Worm (Caenorhabditis elegans) whole organism, L3 larva: Measurements from ENCODE around the gene srlf-30.

Experiments
- aly-2 ChIP-seq: fragments of 150-350 bp; optimal IDR thresholded peaks from 2 replicates; lab custom pipeline; 2014; ENCODE audit warnings: missing biosample characterization, missing genetic modification characterization
- ceh-16 ChIP-seq: sonication (generic microtip); optimal IDR thresholded peaks from 2 replicates; lab custom pipeline; 2017; ENCODE audit warnings: missing biosample characterization, missing genetic modification characterization
- ceh-28 ChIP-seq: fragments of 150-350 bp; optimal IDR thresholded peaks from 2 replicates; lab custom pipeline; 2014; ENCODE audit warnings: missing biosample characterization, missing genetic modification reagents, missing genetic modification characterization
- ceh-82 ChIP-seq: fragments of 150-350 bp; optimal IDR thresholded peaks from 2 replicates; lab custom pipeline; 2014; ENCODE audit warnings: missing biosample characterization, missing genetic modification characterization
- ceh-9 ChIP-seq: sonication (generic microtip); optimal IDR thresholded peaks from 2 replicates; lab custom pipeline; 2018; ENCODE audit warnings: missing biosample characterization, missing genetic modification characterization
- daf-12 ChIP-seq: fragments of 150-350 bp; optimal IDR thresholded peaks from 2 replicates; lab custom pipeline; 2014; ENCODE audit warnings: missing biosample characterization, missing genetic modification reagents, missing genetic modification characterization
- egl-27 ChIP-seq: sonication (generic microtip); optimal IDR thresholded peaks from 4 replicates; lab custom pipeline; 2017; ENCODE audit warnings: missing biosample characterization, missing genetic modification reagents, missing genetic modification characterization
- elt-1 ChIP-seq: fragments of 150-350 bp; optimal IDR thresholded peaks from 2 replicates; lab custom pipeline; 2014; ENCODE audit warnings: missing biosample characterization, missing genetic modification characterization
- elt-2 ChIP-seq: sonication (generic microtip); optimal IDR thresholded peaks from 2 replicates; lab custom pipeline; 2016; ENCODE audit warnings: missing genetic modification reagents, mild to moderate bottlenecking, missing genetic modification characterization, missing compliant biosample characterization
- fkh-2 ChIP-seq: fragments of 150-350 bp; optimal IDR thresholded peaks from 2 replicates; lab custom pipeline; 2014; ENCODE audit warnings: missing biosample characterization, missing genetic modification reagents, missing genetic modification characterization
- fos-1 ChIP-seq: fragments of 150-350 bp; optimal IDR thresholded peaks from 2 replicates; lab custom pipeline; 2014; ENCODE audit warnings: missing biosample characterization, missing genetic modification characterization
- hmg-11 ChIP-seq: sonication (generic microtip); optimal IDR thresholded peaks from 2 replicates; lab custom pipeline; 2016; ENCODE audit warnings: missing genetic modification characterization, missing compliant biosample characterization
- lin-15B ChIP-seq: fragments of 150-350 bp; optimal IDR thresholded peaks from 2 replicates; lab custom pipeline; 2014; ENCODE audit warnings: missing biosample characterization, missing genetic modification characterization
- lin-39 ChIP-seq: fragments of 150-350 bp; optimal IDR thresholded peaks from 2 replicates; lab custom pipeline; 2018; ENCODE audit warnings: missing biosample characterization, missing genetic modification reagents, missing genetic modification characterization
- lsy-12 ChIP-seq: sonication (generic microtip); optimal IDR thresholded peaks from 2 replicates; lab custom pipeline; 2016; ENCODE audit warnings: mild to moderate bottlenecking, missing genetic modification characterization, missing compliant biosample characterization
- mdl-1 ChIP-seq: fragments of 150-350 bp; optimal IDR thresholded peaks from 2 replicates; lab custom pipeline; 2014; ENCODE audit warnings: missing biosample characterization, missing genetic modification characterization
- mml-1 ChIP-seq: fragments of 150-350 bp; sonication (generic microtip); optimal IDR thresholded peaks from 3 replicates; lab custom pipeline; 2014; ENCODE audit warnings: missing biosample characterization, missing genetic modification characterization
- nfya-1 ChIP-seq: sonication (generic microtip); optimal IDR thresholded peaks from 2 replicates; lab custom pipeline; 2017; ENCODE audit warnings: missing genetic modification characterization, mild to moderate bottlenecking, missing compliant biosample characterization, antibody characterized with exemption, moderate library complexity; ENCODE audit not compliant: insufficient read depth
- nhr-11 ChIP-seq: fragments of 150-350 bp; optimal IDR thresholded peaks from 2 replicates; lab custom pipeline; 2014; ENCODE audit warnings: missing biosample characterization, missing genetic modification characterization
- nhr-12 ChIP-seq: fragments of 150-350 bp; optimal IDR thresholded peaks from 2 replicates; lab custom pipeline; 2014; ENCODE audit warnings: missing biosample characterization, missing genetic modification characterization
- nhr-237 ChIP-seq: fragments of 150-350 bp; optimal IDR thresholded peaks from 2 replicates; lab custom pipeline; 2014; ENCODE audit warnings: missing biosample characterization, missing genetic modification characterization
- nhr-25 ChIP-seq: sonication (generic microtip); optimal IDR thresholded peaks from 2 replicates; lab custom pipeline; 2017; ENCODE audit warnings: missing biosample characterization, missing genetic modification characterization
- nhr-28 ChIP-seq: fragments of 150-350 bp; optimal IDR thresholded peaks from 2 replicates; lab custom pipeline; 2014; ENCODE audit warnings: missing biosample characterization, missing genetic modification characterization
- nhr-43 ChIP-seq: sonication (generic microtip); optimal IDR thresholded peaks from 2 replicates; lab custom pipeline; 2016; ENCODE audit warnings: mild to moderate bottlenecking, missing genetic modification characterization, missing compliant biosample characterization; ENCODE audit not compliant: poor library complexity, severe bottlenecking
- nhr-67 ChIP-seq: fragments of 150-350 bp; optimal IDR thresholded peaks from 2 replicates; lab custom pipeline; 2014; ENCODE audit warnings: missing biosample characterization, missing genetic modification characterization
- nhr-76 ChIP-seq: fragments of 150-350 bp; sonication (generic microtip); optimal IDR thresholded peaks from 5 replicates; lab custom pipeline; 2014; ENCODE audit warnings: missing biosample characterization, missing genetic modification characterization
- nhr-77 ChIP-seq: fragments of 150-350 bp; optimal IDR thresholded peaks from 2 replicates; lab custom pipeline; 2014; ENCODE audit warnings: missing biosample characterization, missing genetic modification characterization
- pha-4 ChIP-seq: fragments of 150-350 bp; optimal IDR thresholded peaks from 2 replicates; lab custom pipeline; 2014; ENCODE audit warnings: missing biosample characterization, missing genetic modification reagents, missing genetic modification characterization
- sea-2 ChIP-seq: fragments of 150-350 bp; sonication (generic microtip); optimal IDR thresholded peaks from 4 replicates; lab custom pipeline; 2014; ENCODE audit warnings: missing biosample characterization, missing genetic modification reagents, missing genetic modification characterization
- tbx-2 ChIP-seq: sonication (generic microtip); optimal IDR thresholded peaks from 2 replicates; lab custom pipeline; 2016; ENCODE audit warnings: mild to moderate bottlenecking, missing genetic modification characterization, missing compliant biosample characterization
- unc-39 ChIP-seq: sonication (generic microtip); optimal IDR thresholded peaks from 4 replicates; lab custom pipeline; 2017; ENCODE audit warnings: missing biosample characterization, missing genetic modification characterization
- unc-62 ChIP-seq: fragments of 150-350 bp; sonication (generic microtip); optimal IDR thresholded peaks from 4 replicates; lab custom pipeline; 2014; ENCODE audit warnings: missing biosample characterization, missing genetic modification reagents, missing genetic modification characterization
- ztf-4 ChIP-seq: fragments of 150-350 bp; optimal IDR thresholded peaks from 2 replicates; lab custom pipeline; 2014; ENCODE audit warnings: missing biosample characterization, missing genetic modification characterization

srlf-30 gene

DNA sequence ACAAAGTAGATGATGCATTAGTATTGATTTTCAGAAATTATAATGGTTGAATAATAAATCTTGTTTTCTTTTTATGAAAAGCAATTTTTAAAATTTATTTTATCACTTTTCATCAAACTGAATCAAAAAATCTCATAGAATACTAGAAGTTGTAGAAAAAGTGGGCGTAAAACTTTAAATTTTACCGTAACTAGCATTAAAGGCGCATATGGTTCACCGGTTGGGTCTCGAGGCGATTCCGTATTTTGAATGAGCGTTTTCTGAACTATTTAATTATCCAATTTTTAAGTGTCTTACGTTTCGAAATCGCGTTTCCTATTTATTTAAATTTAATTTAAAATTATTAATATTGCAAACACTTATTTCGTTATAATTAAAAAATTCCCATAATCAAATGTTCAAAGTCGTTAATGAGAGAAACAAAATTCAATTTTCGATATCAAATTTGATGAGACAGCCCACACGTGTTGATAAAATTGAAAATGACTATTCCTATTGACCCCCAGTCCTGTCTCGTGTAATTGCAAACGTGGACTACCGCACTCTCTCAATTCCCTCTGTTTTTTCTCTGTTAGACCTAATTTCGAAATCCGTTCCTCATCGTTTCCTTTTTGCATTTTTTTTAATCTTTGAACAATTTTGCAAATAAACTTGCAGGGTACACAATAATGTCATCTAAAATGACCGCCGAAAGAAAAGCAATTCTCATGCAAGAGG, 41.7 kb upstream of the srlf-30 start, which contains the start of the genes T11G6.2 and hars-1 (continued):
- TF ChIP-seq elt-2: peak; percentile 73
- TF ChIP-seq tbx-2 (tag; lab: Kevin White, UChicago): no peak
- no peak for TF ChIP-seq ztf-4 (tag; lab: Kevin White, UChicago)
- no peak for TF ChIP-seq nhr-76 (tag; lab: Kevin White, UChicago)
- no peak for TF ChIP-seq aly-2 (tag; lab: Kevin White, UChicago)
- TF ChIP-seq nhr-77 (tag; lab: Kevin White, UChicago): no peak
- TF ChIP-seq lin-39 (tag; lab: Kevin White, UChicago): peak; percentile 33

DNA sequence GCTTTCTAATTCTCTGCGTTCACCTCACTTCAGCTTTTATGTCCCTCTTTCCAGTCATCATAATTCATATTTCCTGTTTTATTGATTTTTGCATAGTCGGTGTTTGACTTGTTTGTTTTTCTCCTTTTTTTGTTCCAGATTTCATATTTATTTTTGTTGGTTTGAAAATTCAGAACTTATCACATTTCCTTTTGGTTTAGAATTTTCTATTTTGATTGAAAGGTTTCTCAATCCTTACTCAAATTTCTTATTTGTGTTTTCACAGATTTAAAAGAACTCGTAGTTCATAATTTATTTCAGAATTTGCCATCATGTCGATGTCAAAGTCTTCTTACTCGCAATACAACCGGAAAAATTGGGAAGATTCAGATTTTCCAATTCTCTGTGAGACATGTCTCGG, 39.1 kb upstream of the srlf-30 start, which contains the start of gene rbm-22:
Gene rbm-22, plus strand, starts transcription at position 301 of the 400 bp plus-strand sequence.
- no peak for TF ChIP-seq nhr-28 (tag; lab: Kevin White, UChicago)
- peak; percentile 16 for TF ChIP-seq ceh-28 (tag; lab: Kevin White, UChicago)
- TF ChIP-seq nhr-67: no peak
- TF ChIP-seq mdl-1: no peak
- TF ChIP-seq nhr-237: no peak
- TF ChIP-seq, all 47 proteins: peak for 1

DNA sequence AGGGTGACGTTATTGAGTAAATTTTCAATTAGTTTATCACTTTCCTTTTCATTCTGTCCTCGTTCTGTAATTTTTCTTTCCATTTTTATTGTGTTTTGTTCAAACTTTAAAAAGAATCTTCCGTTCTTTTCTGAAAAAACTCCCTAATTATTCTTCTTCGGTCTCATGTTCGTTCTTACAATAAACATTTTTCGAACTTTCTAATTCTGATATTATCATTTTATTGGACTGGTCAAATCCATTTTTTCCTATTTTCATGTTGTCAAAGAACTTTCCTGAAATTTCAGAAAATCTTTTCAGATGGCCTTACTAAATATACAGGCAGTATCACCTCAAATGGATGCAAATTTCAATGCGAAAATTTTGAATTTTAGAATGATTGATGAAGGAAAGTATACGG, 36.2 kb upstream of the srlf-30 start, which contains the start of gene nish-1:
Gene nish-1, plus strand, starts transcription at position 301 of the 400 bp plus-strand sequence.
- no peak for TF ChIP-seq hmg-11 (tag; lab: Kevin White, UChicago)
- no peak for TF ChIP-seq fos-1 (tag; lab: Kevin White, UChicago)
- no peak for TF ChIP-seq elt-1
- no peak for TF ChIP-seq fkh-2 (tag; lab: Kevin White, UChicago)
- TF ChIP-seq ceh-82: no peak
- TF ChIP-seq ceh-16 (tag; lab: Kevin White, UChicago): no peak
- no peak for TF ChIP-seq unc-39 (tag; lab: Kevin White, UChicago)
- no peak for TF ChIP-seq ztf-4 (tag; lab: Kevin White, UChicago)
- TF ChIP-seq lsy-12: no peak
- TF ChIP-seq nfya-1: no peak
- no peak for TF ChIP-seq ceh-9 (tag; lab: Kevin White, UChicago)
- no peak for TF ChIP-seq egl-27
- no peak for TF ChIP-seq nhr-43
- TF ChIP-seq nhr-25 (tag; lab: Kevin White, UChicago): no peak
- no peak for TF ChIP-seq nhr-11 (tag; lab: Kevin White, UChicago)
- TF ChIP-seq daf-12 (tag; lab: Kevin White, UChicago): no peak

DNA sequence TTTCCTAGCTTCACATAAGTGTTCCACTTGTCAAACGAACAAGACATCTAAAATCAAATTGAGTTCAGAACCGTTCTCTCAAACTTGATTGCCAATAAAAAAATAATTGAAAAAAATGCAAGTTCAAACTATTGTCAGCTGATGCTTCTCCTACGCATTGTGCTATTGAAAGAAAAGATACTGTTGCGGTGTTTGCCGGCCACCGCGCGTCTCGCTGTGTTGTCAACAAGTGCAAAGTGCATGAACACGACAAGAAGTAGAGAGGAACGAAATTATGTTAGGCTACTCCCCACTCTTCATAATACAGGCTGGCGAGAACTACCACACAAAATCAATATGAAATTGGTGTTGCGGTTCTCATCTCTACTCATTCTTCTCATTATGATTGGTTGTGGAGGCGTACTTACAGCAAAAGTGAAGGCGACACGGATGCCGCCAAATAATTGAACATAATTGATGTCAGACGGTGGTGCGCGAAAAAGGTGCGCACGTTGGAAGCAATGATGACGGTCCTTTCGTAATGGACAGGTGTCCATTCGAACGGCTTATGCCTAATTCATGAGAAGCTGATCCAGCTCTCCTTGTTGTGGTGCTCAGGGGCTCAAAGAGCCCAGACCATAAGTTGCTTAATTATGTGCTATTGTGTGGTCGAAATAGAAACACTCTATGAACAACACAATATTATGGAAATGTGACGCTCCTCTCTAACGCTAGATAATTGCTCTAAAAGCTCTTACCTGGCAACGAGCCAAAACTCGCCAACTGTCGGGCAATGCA, 32.6 kb upstream of the srlf-30 start:
- peak; percentile 68 for TF ChIP-seq pha-4 (tag; lab: Kevin White, UChicago)
- TF ChIP-seq ceh-9 (tag; lab: Kevin White, UChicago): no peak

DNA sequence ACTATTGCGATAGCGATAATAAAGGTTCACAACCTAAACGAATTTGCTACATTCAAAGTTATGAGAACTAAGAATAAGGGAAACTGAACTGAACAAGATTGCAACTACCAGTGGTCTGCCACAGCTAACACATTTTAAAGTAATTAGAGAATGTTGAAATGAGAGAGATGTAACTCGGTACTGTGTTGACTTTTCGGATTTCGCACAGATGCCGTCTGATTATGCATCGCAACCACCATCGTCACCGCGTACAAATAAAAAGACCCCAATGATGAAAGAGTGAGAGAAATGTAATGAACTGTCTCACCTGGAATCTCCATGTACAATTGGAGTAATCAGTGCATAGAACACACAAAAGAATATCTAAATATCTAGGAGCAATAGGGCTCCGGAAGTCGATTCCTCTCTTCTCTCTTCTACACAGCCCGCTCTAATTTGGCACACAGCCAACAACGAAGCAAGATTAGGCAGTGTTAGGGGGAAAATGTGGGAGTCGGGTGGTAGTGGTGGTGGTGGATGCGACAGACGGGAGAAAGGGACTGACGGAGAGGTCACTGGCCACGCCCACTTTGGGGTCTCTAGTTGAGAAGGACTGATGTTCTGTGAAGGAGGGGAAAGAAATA, 31.4 kb upstream of the srlf-30 start, which contains the start of gene F13E9.11:
Gene F13E9.11, minus strand, starts transcription at position 507 of the 623 bp plus-strand sequence.
- peak; percentile 35 for TF ChIP-seq nfya-1
- peak; percentile 8 for TF ChIP-seq hmg-11 (tag; lab: Kevin White, UChicago)
- TF ChIP-seq egl-27: no peak

DNA sequence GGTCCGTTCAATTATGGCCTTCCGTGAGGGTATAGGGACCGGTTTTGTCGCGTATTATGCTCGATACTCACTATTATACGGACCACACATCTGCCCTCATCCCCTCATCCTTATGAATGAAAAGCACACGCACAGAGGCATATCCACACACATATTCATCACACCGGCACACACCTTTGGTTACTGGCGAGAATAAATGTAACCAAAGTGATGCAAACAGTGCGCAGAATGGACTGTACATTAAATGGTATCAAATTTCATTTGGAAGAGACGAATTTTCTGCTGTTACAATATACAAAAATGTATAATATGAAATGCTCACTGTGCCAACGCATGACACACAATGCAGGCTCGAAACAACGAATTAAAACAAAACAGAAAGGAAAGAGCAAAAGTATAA, 30.5 kb upstream of the srlf-30 start:
- TF ChIP-seq unc-62 (GFP tag; lab: Kevin White, UChicago): no peak
- TF ChIP-seq nhr-43: no peak
- TF ChIP-seq mml-1 (tag; lab: Kevin White, UChicago): no peak
- no peak for TF ChIP-seq hmg-11 (tag; lab: Kevin White, UChicago)
- TF ChIP-seq lin-39 (tag; lab: Kevin White, UChicago): no peak
- no peak for TF ChIP-seq nhr-12 (tag; lab: Kevin White, UChicago)
- no peak for TF ChIP-seq sea-2
- no peak for TF ChIP-seq nhr-67
- TF ChIP-seq lsy-12: no peak
- no peak for TF ChIP-seq unc-39 (tag; lab: Kevin White, UChicago)
- TF ChIP-seq ztf-4 (tag; lab: Kevin White, UChicago): no peak
- TF ChIP-seq elt-2: no peak
- TF ChIP-seq lin-15B: no peak
